Fruit fly (Drosophila melanogaster) whole organism, embryonic: ENCODE measurements around the gene HP5.

Experiments used
- Antp ChIP-seq: fragments of 200-800 bp; sonication (Bioruptor generic); optimal IDR thresholded peaks from 3 replicates; lab custom pipeline; 2016; ENCODE audit warnings: missing biosample characterization, missing genetic modification characterization
- Atf-2 ChIP-seq: fragments of 200-800 bp; sonication (Bioruptor generic); optimal IDR thresholded peaks from 2 replicates; lab custom pipeline; 2016; ENCODE audit warnings: missing biosample characterization, missing genetic modification characterization
- B-H2 ChIP-seq: fragments of 200-800 bp; sonication (Bioruptor generic); optimal IDR thresholded peaks from 2 replicates; lab custom pipeline; 2018; ENCODE audit warnings: missing biosample characterization, mild to moderate bottlenecking, missing genetic modification characterization
- CG10209 ChIP-seq: fragments of 200-800 bp; sonication (Bioruptor generic); optimal IDR thresholded peaks from 3 replicates; lab custom pipeline; 2017; ENCODE audit warnings: missing biosample characterization, mild to moderate bottlenecking, missing genetic modification characterization, missing genetic modification reagents
- CG12769 ChIP-seq: fragments of 200-800 bp; sonication (Bioruptor generic); optimal IDR thresholded peaks from 2 replicates; lab custom pipeline; 2019; ENCODE audit warnings: missing biosample characterization, mild to moderate bottlenecking, missing genetic modification characterization, moderate library complexity
- CG13296 ChIP-seq: fragments of 200-800 bp; sonication (Bioruptor generic); optimal IDR thresholded peaks from 3 replicates; lab custom pipeline; 2018; ENCODE audit warnings: missing biosample characterization, mild to moderate bottlenecking, missing genetic modification characterization
- CG15073 ChIP-seq: fragments of 200-800 bp; sonication (Bioruptor generic); optimal IDR thresholded peaks from 2 replicates; lab custom pipeline; 2016; ENCODE audit warnings: missing biosample characterization, missing genetic modification characterization
- CG17328 ChIP-seq: fragments of 200-800 bp; sonication (Bioruptor generic); IDR thresholded peaks from 2 replicates; pipeline ENCODE4 v1.3.6; 2022; ENCODE audit warnings: missing biosample characterization, missing genetic modification characterization
- CG17612 ChIP-seq: fragments of 200-800 bp; sonication (Bioruptor generic); IDR thresholded peaks from 2 replicates; pipeline ENCODE4 v1.3.6; 2022; ENCODE audit warnings: missing biosample characterization, missing genetic modification characterization
- CG17802 ChIP-seq: fragments of 200-800 bp; sonication (Bioruptor generic); optimal IDR thresholded peaks from 2 replicates; lab custom pipeline; 2018; ENCODE audit warnings: missing biosample characterization, mild to moderate bottlenecking, missing genetic modification characterization, moderate library complexity
- CG1792 ChIP-seq: fragments of 200-800 bp; sonication (Bioruptor generic); optimal IDR thresholded peaks from 2 replicates; lab custom pipeline; 2016; ENCODE audit warnings: missing biosample characterization, missing genetic modification characterization
- CG2120 ChIP-seq: fragments of 200-800 bp; sonication (Bioruptor generic); optimal IDR thresholded peaks from 3 replicates; lab custom pipeline; 2016; ENCODE audit warnings: missing biosample characterization, missing genetic modification characterization
- CG2199 ChIP-seq: fragments of 200-800 bp; sonication (Bioruptor generic); IDR thresholded peaks from 3 replicates; pipeline ENCODE4 v1.3.6; 2022; ENCODE audit warnings: missing biosample characterization, missing genetic modification characterization
- CG33557 ChIP-seq: fragments of 200-800 bp; sonication (Bioruptor generic); optimal IDR thresholded peaks from 2 replicates; lab custom pipeline; 2019; ENCODE audit warnings: missing biosample characterization, mild to moderate bottlenecking, missing genetic modification characterization, moderate library complexity
- CG4820 ChIP-seq: fragments of 200-800 bp; sonication (Bioruptor generic); optimal IDR thresholded peaks from 3 replicates; lab custom pipeline; 2016; ENCODE audit warnings: missing biosample characterization, missing genetic modification characterization
- CG7271 ChIP-seq: fragments of 200-800 bp; sonication (Bioruptor generic); optimal IDR thresholded peaks from 2 replicates; lab custom pipeline; 2018; ENCODE audit warnings: missing biosample characterization, mild to moderate bottlenecking, missing genetic modification characterization, moderate library complexity
- CG8089 ChIP-seq: fragments of 200-800 bp; sonication (Bioruptor generic); optimal IDR thresholded peaks from 3 replicates; lab custom pipeline; 2016; ENCODE audit warnings: missing biosample characterization, missing genetic modification characterization
- CG8290 ChIP-seq, 3 experiments: fragments of 200-800 bp; sonication (Bioruptor generic); optimal IDR thresholded peaks; 2 replicates each; lab custom pipeline; 2016 to 2019; ENCODE audit warnings: missing biosample characterization in 3 of 3, missing genetic modification characterization in 3 of 3, mild to moderate bottlenecking in 2 of 3, moderate library complexity in 1 of 3
- CG9876 ChIP-seq: fragments of 200-800 bp; sonication (Bioruptor generic); optimal IDR thresholded peaks from 2 replicates; lab custom pipeline; 2016; ENCODE audit warnings: missing biosample characterization, missing genetic modification characterization
- CoRest ChIP-seq: fragments of 200-800 bp; sonication (Bioruptor generic); optimal IDR thresholded peaks from 3 replicates; lab custom pipeline; 2018; ENCODE audit warnings: missing biosample characterization, mild to moderate bottlenecking, missing genetic modification characterization, moderate library complexity
- Deaf1 ChIP-seq: fragments of 200-800 bp; optimal IDR thresholded peaks from 3 replicates; lab custom pipeline; 2019; ENCODE audit warnings: missing biosample characterization, mild to moderate bottlenecking, missing genetic modification characterization, moderate library complexity
- Dip2 ChIP-seq: fragments of 200-800 bp; sonication (Bioruptor generic); IDR thresholded peaks from 2 replicates; pipeline ENCODE4 v1.3.6; 2022; ENCODE audit warnings: missing biosample characterization, missing genetic modification characterization
- Elba2 ChIP-seq: fragments of 200-800 bp; sonication (Bioruptor generic); optimal IDR thresholded peaks from 3 replicates; lab custom pipeline; 2016; ENCODE audit warnings: missing biosample characterization, missing genetic modification characterization
- HHEX ChIP-seq: fragments of 200-800 bp; sonication (Bioruptor generic); optimal IDR thresholded peaks from 3 replicates; lab custom pipeline; 2017; ENCODE audit warnings: missing biosample characterization, mild to moderate bottlenecking, missing genetic modification characterization, missing genetic modification reagents
- Meics ChIP-seq: fragments of 200-800 bp; sonication (Bioruptor generic); optimal IDR thresholded peaks from 2 replicates; lab custom pipeline; 2017; ENCODE audit warnings: missing biosample characterization, mild to moderate bottlenecking, missing genetic modification characterization
- Nf-YB ChIP-seq: fragments of 200-800 bp; sonication (Bioruptor generic); optimal IDR thresholded peaks from 3 replicates; lab custom pipeline; 2019; ENCODE audit warnings: missing biosample characterization, mild to moderate bottlenecking, missing genetic modification characterization, moderate library complexity
- Pdp1 ChIP-seq, 2 experiments: fragments of 200-800 bp; sonication (Bioruptor generic); optimal IDR thresholded peaks; 3 replicates each; lab custom pipeline; 2016; ENCODE audit warnings: missing biosample characterization in 2 of 2, missing genetic modification characterization in 2 of 2, mild to moderate bottlenecking in 1 of 2, moderate library complexity in 1 of 2
- Poxn ChIP-seq: fragments of 200-800 bp; sonication (Bioruptor generic); IDR thresholded peaks from 2 replicates; pipeline ENCODE4 v1.3.6; 2022; ENCODE audit warnings: missing biosample characterization, missing genetic modification characterization
- Rx ChIP-seq: fragments of 200-800 bp; sonication (Bioruptor generic); IDR thresholded peaks from 2 replicates; pipeline ENCODE4 v1.3.6; 2022; ENCODE audit warnings: missing biosample characterization, missing genetic modification characterization
- Sox102F ChIP-seq: fragments of 200-800 bp; sonication (Bioruptor generic); optimal IDR thresholded peaks from 2 replicates; lab custom pipeline; 2018; ENCODE audit warnings: missing biosample characterization, mild to moderate bottlenecking, missing genetic modification characterization, moderate library complexity
- Ssrp ChIP-seq: fragments of 200-800 bp; sonication (Bioruptor generic); optimal IDR thresholded peaks from 2 replicates; lab custom pipeline; 2018; ENCODE audit warnings: missing biosample characterization, mild to moderate bottlenecking, missing genetic modification characterization, moderate library complexity
- amos ChIP-seq: fragments of 200-800 bp; sonication (Bioruptor generic); IDR thresholded peaks from 2 replicates; pipeline ENCODE4 v1.3.6; 2022; ENCODE audit warnings: missing biosample characterization, missing genetic modification characterization; ENCODE audit not compliant: partially characterized antibody
- bsh ChIP-seq, 2 experiments: fragments of 200-800 bp; sonication (Bioruptor generic); optimal IDR thresholded peaks; 2 replicates each; lab custom pipeline; 2017 to 2018; ENCODE audit warnings: mild to moderate bottlenecking in 2 of 2, missing biosample characterization in 2 of 2, missing genetic modification characterization in 2 of 2, moderate library complexity in 1 of 2
- chif ChIP-seq, 2 experiments: fragments of 200-800 bp; sonication (Bioruptor generic); optimal IDR thresholded peaks; 3 replicates each; lab custom pipeline; 2016; ENCODE audit warnings: missing biosample characterization in 2 of 2, missing genetic modification characterization in 2 of 2
- chm ChIP-seq: fragments of 200-800 bp; sonication (Bioruptor generic); IDR thresholded peaks from 2 replicates; pipeline ENCODE4 v1.3.6; 2022; ENCODE audit warnings: missing biosample characterization, missing genetic modification characterization
- dan ChIP-seq: fragments of 200-800 bp; sonication (Bioruptor generic); IDR thresholded peaks from 2 replicates; pipeline ENCODE4 v1.3.6; 2022; ENCODE audit warnings: missing biosample characterization, missing genetic modification characterization
- dati ChIP-seq: fragments of 200-800 bp; sonication (Bioruptor generic); IDR thresholded peaks from 2 replicates; pipeline ENCODE4 v1.3.6; 2022; ENCODE audit warnings: missing biosample characterization, missing genetic modification characterization
- gcm ChIP-seq: fragments of 200-800 bp; sonication (Bioruptor generic); optimal IDR thresholded peaks from 2 replicates; lab custom pipeline; 2019; ENCODE audit warnings: missing biosample characterization, mild to moderate bottlenecking, missing genetic modification characterization, moderate library complexity
- gfzf ChIP-seq: fragments of 200-800 bp; sonication (Bioruptor generic); optimal IDR thresholded peaks from 2 replicates; lab custom pipeline; 2016; ENCODE audit warnings: missing biosample characterization, mild to moderate bottlenecking, missing genetic modification characterization, moderate library complexity
- ham ChIP-seq: fragments of 200-800 bp; sonication (Bioruptor generic); IDR thresholded peaks from 2 replicates; pipeline ENCODE4 v1.3.6; 2022; ENCODE audit warnings: missing biosample characterization, missing genetic modification characterization
- lbe ChIP-seq: fragments of 200-800 bp; sonication (Bioruptor generic); optimal IDR thresholded peaks from 2 replicates; lab custom pipeline; 2016; ENCODE audit warnings: missing biosample characterization, mild to moderate bottlenecking, missing genetic modification characterization
- p53 ChIP-seq: fragments of 200-800 bp; sonication (Bioruptor generic); optimal IDR thresholded peaks from 2 replicates; lab custom pipeline; 2016; ENCODE audit warnings: missing biosample characterization, missing genetic modification characterization
- pros ChIP-seq: fragments of 200-800 bp; sonication (Bioruptor generic); optimal IDR thresholded peaks from 3 replicates; lab custom pipeline; 2019; ENCODE audit warnings: missing biosample characterization, mild to moderate bottlenecking, missing genetic modification characterization, moderate library complexity
- scrt ChIP-seq: fragments of 200-800 bp; sonication (Bioruptor generic); optimal IDR thresholded peaks from 2 replicates; lab custom pipeline; 2018; ENCODE audit warnings: missing biosample characterization, mild to moderate bottlenecking, missing genetic modification characterization, moderate library complexity
- sisA ChIP-seq: fragments of 200-800 bp; sonication (Bioruptor generic); IDR thresholded peaks from 2 replicates; pipeline ENCODE4 v1.3.6; 2022; ENCODE audit warnings: missing biosample characterization, missing genetic modification characterization
- sna ChIP-seq: fragments of 200-800 bp; sonication (Bioruptor generic); IDR thresholded peaks from 2 replicates; pipeline ENCODE4 v1.3.6; 2022; ENCODE audit warnings: missing biosample characterization, missing genetic modification characterization; ENCODE audit not compliant: partially characterized antibody
- so ChIP-seq: fragments of 200-800 bp; sonication (Bioruptor generic); IDR thresholded peaks from 3 replicates; pipeline ENCODE4 v1.3.6; 2022; ENCODE audit warnings: missing biosample characterization, missing genetic modification characterization
- toy ChIP-seq: fragments of 200-800 bp; sonication (Bioruptor generic); IDR thresholded peaks from 2 replicates; pipeline ENCODE4 v1.3.6; 2022; ENCODE audit warnings: missing biosample characterization, missing genetic modification characterization
- trem ChIP-seq: fragments of 200-800 bp; optimal IDR thresholded peaks from 3 replicates; lab custom pipeline; 2019; ENCODE audit warnings: missing biosample characterization, mild to moderate bottlenecking, missing genetic modification characterization, moderate library complexity

Gene HP5

DNA sequence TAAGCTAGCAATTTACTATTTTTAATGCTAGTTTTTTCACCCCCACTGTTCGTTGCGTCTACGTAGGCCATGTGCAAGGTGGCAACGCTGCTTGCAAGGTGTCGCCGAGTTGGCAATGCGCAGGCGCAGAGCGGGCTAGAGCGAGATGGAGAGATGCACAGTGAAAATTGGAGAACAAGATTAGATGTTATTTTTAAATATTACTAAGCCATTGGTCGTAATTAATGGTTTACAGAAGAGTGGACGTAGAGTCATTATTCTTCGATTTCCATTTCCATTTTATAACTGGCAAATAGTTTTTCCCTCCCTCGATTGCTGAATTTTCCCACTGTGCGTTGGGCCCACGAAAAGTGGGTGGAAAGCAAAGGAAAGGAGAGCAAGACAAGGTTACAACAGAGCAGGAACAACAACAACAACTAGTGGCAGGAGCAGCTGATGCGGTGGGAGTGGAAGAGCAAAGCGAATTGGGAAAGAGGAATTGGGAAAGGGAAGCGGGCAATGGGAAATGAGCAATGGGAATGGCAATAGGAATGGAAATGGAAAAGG is 1.7 kb upstream of the HP5 start (continued):
- TF ChIP-seq gfzf (no peak), CG17328 (GFP tag; lab: Robert Waterston, UW) (peak; percentile 84), chif (GFP tag; optimal IDR thresholded peaks at IDR 0.05; lab: Kevin White, UChicago) (peak; percentile 53 to 70), CG8290 (GFP tag; optimal IDR thresholded peaks at IDR 0.05; lab: Kevin White, UChicago) (peak; percentile 37), CG8290 (tag; optimal IDR thresholded peaks at IDR 0.05; lab: Kevin White, UChicago) (peak in 1 of 2 experiments; percentile 90), CG7271 (tag; lab: Kevin White, UChicago) (no peak), B-H2 (GFP tag; lab: Kevin White, UChicago) (no peak), CG9876 (GFP tag; lab: Kevin White, UChicago) (no peak), CG4820 (GFP tag; lab: Kevin White, UChicago) (peak; percentile 47), Antp (GFP tag; lab: Kevin White, UChicago) (peak; percentile 83), Elba2 (GFP tag; lab: Kevin White, UChicago) (peak; percentile 100), Pdp1 (GFP tag; optimal IDR thresholded peaks at IDR 0.05; lab: Kevin White, UChicago) (peak; percentile 76 to 86), CG8089 (GFP tag; lab: Kevin White, UChicago) (peak; percentile 50), Dip2 (GFP tag; lab: Robert Waterston, UW) (no peak), trem (peak; percentile 65), CG2120 (peak; percentile 82), toy (GFP tag; lab: Robert Waterston, UW) (0 out of 2 replicates have a peak, but pooled peaks have one; percentile 10), amos (no peak), Ssrp (tag; lab: Kevin White, UChicago) (peak; percentile 36), CoRest (tag; lab: Kevin White, UChicago) (peak; percentile 62), Sox102F (GFP tag; lab: Kevin White, UChicago) (peak; percentile 82), sisA (GFP tag; lab: Robert Waterston, UW) (peak; percentile 75), scrt (GFP tag; lab: Kevin White, UChicago) (peak; percentile 66), CG2199 (GFP tag; lab: Robert Waterston, UW) (peak; percentile 77), bsh (GFP tag; optimal IDR thresholded peaks at IDR 0.05; lab: Kevin White, UChicago) (peak; percentile 68 to 76), CG13296 (peak; percentile 53), gcm (GFP tag; lab: Kevin White, UChicago) (peak; percentile 59), Deaf1 (tag; lab: Kevin White, UChicago) (peak; percentile 42), Rx (GFP tag; lab: Robert Waterston, UW) (peak; percentile 76), CG12769 (peak; percentile 93), CG15073 (GFP tag; lab: Kevin White, UChicago) (peak; percentile 9), lbe (GFP tag; lab: Kevin White, UChicago) (no peak), dati (GFP tag; lab: Robert Waterston, UW) (peak; percentile 64; the same call in 1 of the 2 replicates), chm (GFP tag; lab: Robert Waterston, UW) (peak; percentile 79), Meics (GFP tag; lab: Kevin White, UChicago) (peak; percentile 64), Nf-YB (peak; percentile 30), sna (GFP tag; lab: Robert Waterston, UW) (no peak), p53 (GFP tag; lab: Kevin White, UChicago) (no peak), ham (GFP tag; lab: Robert Waterston, UW) (no peak), HHEX (GFP tag; lab: Kevin White, UChicago) (peak; percentile 73), Atf-2 (GFP tag; lab: Kevin White, UChicago) (peak; percentile 35), dan (GFP tag; lab: Robert Waterston, UW) (no peak), pros (GFP tag; lab: Kevin White, UChicago) (no peak), Poxn (GFP tag; lab: Robert Waterston, UW) (no peak), CG33557 (GFP tag; lab: Kevin White, UChicago) (no peak), CG17612 (GFP tag; lab: Robert Waterston, UW) (peak; percentile 58), CG1792 (GFP tag; lab: Kevin White, UChicago) (peak; percentile 45), CG10209 (GFP tag; lab: Kevin White, UChicago) (peak; percentile 66), so (peak; percentile 87), CG17802 (tag; lab: Kevin White, UChicago) (peak; percentile 40)
